Fruit fly (Drosophila melanogaster) whole organism, pupa: ENCODE results near the gene eater.

ENCODE experiments used
- CG12605 ChIP-seq: fragments of 200-800 bp; sonication (Bioruptor generic); IDR thresholded peaks from 2 replicates; pipeline ENCODE4 v1.3.6; 2022; ENCODE audit warnings: missing biosample characterization, missing genetic modification characterization
- CG13204 ChIP-seq: fragments of 200-800 bp; sonication (Bioruptor generic); optimal IDR thresholded peaks from 2 replicates; lab custom pipeline; 2018; ENCODE audit warnings: missing biosample characterization, mild to moderate bottlenecking, missing genetic modification characterization, moderate library complexity
- fd96Ca ChIP-seq: fragments of 200-800 bp; sonication (Bioruptor generic); IDR thresholded peaks from 3 replicates; pipeline ENCODE4 v1.3.6; 2022; ENCODE audit warnings: missing biosample characterization, missing genetic modification characterization
- gl ChIP-seq: fragments of 200-800 bp; sonication (Bioruptor generic); optimal IDR thresholded peaks from 2 replicates; lab custom pipeline; 2018; ENCODE audit warnings: missing biosample characterization, mild to moderate bottlenecking, missing genetic modification characterization

DNA sequence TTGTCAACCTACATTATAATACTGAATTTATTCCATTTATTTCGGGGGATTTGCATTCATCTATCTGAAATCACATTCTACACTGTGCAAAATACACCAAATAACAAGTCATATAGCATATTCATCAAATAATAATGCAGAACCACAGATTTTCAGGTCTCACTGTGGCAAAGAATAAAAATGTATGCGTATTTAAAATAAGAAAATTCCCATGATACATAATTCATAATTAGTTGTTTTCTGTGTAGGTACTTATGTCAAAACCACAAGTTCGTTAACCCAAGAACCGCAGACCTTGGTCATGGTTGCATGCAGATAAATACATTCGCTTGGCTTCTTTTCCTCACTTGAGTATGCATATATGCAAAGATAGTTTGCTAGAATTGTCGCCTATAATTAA is 7.2 kb downstream of the eater start:
- TF ChIP-seq CG13204 (no peak), fd96Ca (GFP tag; lab: Robert Waterston, UW) (no peak), CG12605 (GFP tag; lab: Robert Waterston, UW) (no peak), gl (tag; lab: Kevin White, UChicago) (no peak)
